Worm (Caenorhabditis elegans) whole organism, L4 larva: ENCODE results near the gene C16A3.5.
A peak's percentile ranks its signal among the peaks of the same experiment; 100 is the strongest.

Experiments used
- F26F4.8 ChIP-seq: fragments of 200-800 bp; sonication (Bioruptor generic); conservative IDR thresholded peaks from 2 replicates; pipeline ENCODE4 v1.3.6; 2022; ENCODE audit warnings: missing genetic modification characterization, missing compliant biosample characterization
- aha-1 ChIP-seq: fragments of 150-350 bp; peaks from one replicate; lab custom pipeline; 2014; ENCODE audit warnings: missing biosample characterization, missing genetic modification characterization
- ces-1 ChIP-seq: fragments of 150-350 bp; sonication (generic microtip); optimal IDR thresholded peaks from 4 replicates; lab custom pipeline; 2014; ENCODE audit warnings: missing biosample characterization, missing genetic modification reagents, missing genetic modification characterization
- dmd-9 ChIP-seq: fragments of 200-800 bp; sonication (Bioruptor generic); IDR thresholded peaks from 2 replicates; pipeline ENCODE4 v1.3.6; 2022; ENCODE audit warnings: missing genetic modification reagents, missing genetic modification characterization, missing compliant biosample characterization
- fkh-10 ChIP-seq: fragments of 150-350 bp; optimal IDR thresholded peaks from 2 replicates; lab custom pipeline; 2014; ENCODE audit warnings: missing biosample characterization, missing genetic modification reagents, missing genetic modification characterization
- fos-1 ChIP-seq: fragments of 150-350 bp; optimal IDR thresholded peaks from 2 replicates; lab custom pipeline; 2014; ENCODE audit warnings: missing biosample characterization, missing genetic modification characterization
- jun-1 ChIP-seq: fragments of 150-350 bp; optimal IDR thresholded peaks from 2 replicates; lab custom pipeline; 2014; ENCODE audit warnings: missing biosample characterization, missing genetic modification reagents, missing genetic modification characterization
- lin-13 ChIP-seq: fragments of 150-350 bp; optimal IDR thresholded peaks from 2 replicates; lab custom pipeline; 2014; ENCODE audit warnings: missing biosample characterization, missing genetic modification reagents, missing genetic modification characterization
- mdl-1 ChIP-seq, 2 experiments: fragments of 150-350 bp in 1 of 2; sonication (generic microtip) in 1 of 2; optimal IDR thresholded peaks; 2 replicates each; lab custom pipeline; 2014 to 2017; ENCODE audit warnings: missing biosample characterization in 2 of 2, missing genetic modification characterization in 2 of 2
- nhr-42 ChIP-seq: fragments of 200-800 bp; sonication (Bioruptor generic); IDR thresholded peaks from 2 replicates; pipeline ENCODE4 v1.3.6; 2022; ENCODE audit warnings: missing genetic modification characterization, missing compliant biosample characterization
- nhr-48 ChIP-seq: sonication (generic microtip); optimal IDR thresholded peaks from 2 replicates; lab custom pipeline; 2016; ENCODE audit warnings: mild to moderate bottlenecking, missing genetic modification characterization, missing compliant biosample characterization
- nhr-6 ChIP-seq: fragments of 150-350 bp; optimal IDR thresholded peaks from 2 replicates; lab custom pipeline; 2014; ENCODE audit warnings: missing biosample characterization, missing genetic modification characterization
- nhr-76 ChIP-seq: fragments of 150-350 bp; optimal IDR thresholded peaks from 2 replicates; lab custom pipeline; 2014; ENCODE audit warnings: missing biosample characterization, missing genetic modification characterization
- snpc-4 ChIP-seq: fragments of 150-350 bp; optimal IDR thresholded peaks from 2 replicates; lab custom pipeline; 2014; ENCODE audit warnings: missing biosample characterization, missing genetic modification characterization

DNA sequence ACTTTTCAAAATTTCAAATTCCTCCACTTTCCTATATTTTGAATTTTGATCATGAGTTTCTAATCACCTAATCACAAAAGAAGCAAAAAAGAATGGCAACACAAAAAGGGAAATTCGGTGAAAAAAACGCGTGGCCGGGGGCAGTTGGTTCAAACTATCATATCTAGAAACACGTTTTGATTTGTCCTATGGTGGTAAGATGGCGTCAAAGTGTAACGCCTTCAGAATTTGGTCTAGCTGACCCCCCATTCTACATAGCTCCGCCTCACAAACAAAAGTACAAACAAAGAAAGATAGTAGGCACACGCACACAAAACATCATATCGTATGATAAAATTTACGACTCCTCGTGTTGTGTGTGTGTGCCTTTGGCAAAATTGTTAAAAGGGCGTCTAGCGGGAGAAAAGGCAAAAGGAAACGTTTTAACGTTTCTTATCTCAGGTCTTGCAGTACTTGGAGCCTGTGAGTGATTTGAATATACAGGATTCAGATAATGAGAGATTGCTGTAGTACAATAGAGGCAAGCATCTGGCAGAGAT is 41.5 kb downstream of the C16A3.5 start:
- no peak for TF ChIP-seq nhr-48 (tag; lab: Kevin White, UChicago)
- TF ChIP-seq fos-1 (tag; lab: Kevin White, UChicago) = no peak
- TF ChIP-seq nhr-76 (tag; lab: Kevin White, UChicago) = no peak
- peak; percentile 61 for TF ChIP-seq aha-1 (tag; lab: Kevin White, UChicago)
- TF ChIP-seq jun-1 (tag; lab: Kevin White, UChicago) = no peak
- no peak for TF ChIP-seq ces-1 (GFP tag; lab: Kevin White, UChicago)
- no peak for TF ChIP-seq F26F4.8 (GFP tag; lab: Robert Waterston, UW)
- no peak for TF ChIP-seq snpc-4
- no peak for TF ChIP-seq fkh-10 (GFP tag; lab: Kevin White, UChicago)
- no peak for TF ChIP-seq nhr-6
- no peak for TF ChIP-seq nhr-42 (GFP tag; lab: Robert Waterston, UW)
- peak; percentile 31 to 76 for TF ChIP-seq mdl-1 (tag; optimal IDR thresholded peaks at IDR 0.05; lab: Kevin White, UChicago)
- TF ChIP-seq dmd-9 (GFP tag; lab: Robert Waterston, UW) = no peak
- no peak for TF ChIP-seq lin-13 (GFP tag; lab: Kevin White, UChicago)
